Worm (Caenorhabditis elegans) whole organism, young adult: ENCODE data around the gene clec-31.

Source experiments
- B0035.1 ChIP-seq: sonication (generic microtip); optimal IDR thresholded peaks from 2 replicates; lab custom pipeline; 2016; ENCODE audit warnings: missing genetic modification characterization, mild to moderate bottlenecking, missing compliant biosample characterization, missing genotype, missing genetic modification reagents
- F57C9.4 ChIP-seq: sonication (generic microtip); optimal IDR thresholded peaks from 2 replicates; lab custom pipeline; 2017; ENCODE audit warnings: mild to moderate bottlenecking, missing genetic modification characterization, missing compliant biosample characterization
- cebp-1 ChIP-seq, 2 experiments: fragments of 200-800 bp in 1 of 2; sonication (Bioruptor generic) in 1 of 2; sonication (generic microtip) in 1 of 2; IDR thresholded peaks in 1 of 2; optimal IDR thresholded peaks in 1 of 2; 2 replicates each; pipeline versions ENCODE4 v1.3.6 to Lab custom; 2017 to 2022; ENCODE audit warnings: missing compliant biosample characterization in 2 of 2, missing genetic modification characterization in 2 of 2, mild to moderate bottlenecking in 1 of 2, missing genetic modification reagents in 1 of 2, moderate library complexity in 1 of 2
- ets-4 ChIP-seq: fragments of 200-800 bp; sonication (Bioruptor generic); optimal IDR thresholded peaks from 2 replicates; lab custom pipeline; 2018; ENCODE audit warnings: mild to moderate bottlenecking, missing genetic modification characterization, missing compliant biosample characterization
- nhr-90 ChIP-seq: sonication (generic microtip); optimal IDR thresholded peaks from 2 replicates; lab custom pipeline; 2016; ENCODE audit warnings: missing genotype, mild to moderate bottlenecking, missing genetic modification characterization, missing compliant biosample characterization
- unc-62 ChIP-seq: fragments of 150-350 bp; optimal IDR thresholded peaks from 2 replicates; lab custom pipeline; 2014; ENCODE audit warnings: missing biosample characterization, missing genetic modification reagents, missing genetic modification characterization

DNA sequence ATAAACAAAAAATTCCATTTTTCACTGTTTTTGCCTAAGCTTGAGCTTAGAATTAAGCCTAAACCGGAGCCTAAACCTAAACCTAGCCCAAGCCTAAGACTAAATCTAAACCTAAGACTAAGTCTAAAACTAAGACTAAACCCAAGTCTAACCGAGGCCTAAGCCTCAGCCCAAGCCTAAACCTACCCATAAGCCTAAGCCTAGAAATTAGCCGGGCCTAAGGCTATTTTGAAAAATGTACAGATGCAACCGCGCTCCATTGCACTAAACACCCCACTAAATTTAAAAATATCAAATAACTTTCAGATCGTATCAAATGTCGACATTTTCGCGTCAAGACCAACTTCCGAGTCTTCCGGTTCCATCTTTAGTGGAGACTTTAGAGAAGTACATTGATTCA is 42.6 kb downstream of the clec-31 start, which contains the start of gene T20B3.1:
- TF ChIP-seq F57C9.4 (no peak), ets-4 (GFP tag; lab: Kevin White, UChicago) (no peak), nhr-90 (no peak), B0035.1 (tag; lab: Kevin White, UChicago) (no peak), cebp-1 (GFP tag; IDR thresholded peaks at IDR 0.05; lab: Robert Waterston, UW) (no peak), cebp-1 (tag; optimal IDR thresholded peaks at IDR 0.05; lab: Kevin White, UChicago) (no peak), unc-62 (GFP tag; lab: Kevin White, UChicago) (no peak)
